Fruit fly (Drosophila melanogaster) whole organism, embryonic: ENCODE results near the gene Nazo.

Source experiments
- Asciz ChIP-seq: fragments of 200-800 bp; sonication (Bioruptor generic); optimal IDR thresholded peaks from 2 replicates; lab custom pipeline; 2017; ENCODE audit warnings: missing biosample characterization, mild to moderate bottlenecking, missing genetic modification characterization, missing genetic modification reagents
- Atf6 ChIP-seq: fragments of 200-800 bp; sonication (Bioruptor generic); IDR thresholded peaks from 2 replicates; pipeline ENCODE4 v1.3.6; 2022; ENCODE audit warnings: missing biosample characterization, missing genetic modification characterization
- Bgb ChIP-seq: fragments of 200-800 bp; sonication (Bioruptor generic); IDR thresholded peaks from 2 replicates; pipeline ENCODE4 v1.3.6; 2022; ENCODE audit warnings: missing biosample characterization, missing genetic modification characterization; ENCODE audit not compliant: partially characterized antibody
- CG10431 ChIP-seq: fragments of 200-800 bp; sonication (Bioruptor generic); optimal IDR thresholded peaks from 3 replicates; lab custom pipeline; 2018; ENCODE audit warnings: missing biosample characterization, mild to moderate bottlenecking, missing genetic modification characterization
- CG10565 ChIP-seq: fragments of 200-800 bp; sonication (Bioruptor generic); optimal IDR thresholded peaks from 3 replicates; lab custom pipeline; 2016; ENCODE audit warnings: missing biosample characterization, mild to moderate bottlenecking, missing genetic modification characterization
- CG13287 ChIP-seq: fragments of 200-800 bp; sonication (Bioruptor generic); IDR thresholded peaks from 2 replicates; pipeline ENCODE4 v1.3.6; 2022; ENCODE audit warnings: missing biosample characterization, missing genetic modification characterization; ENCODE audit not compliant: partially characterized antibody
- CG14860 ChIP-seq: fragments of 200-800 bp; sonication (Bioruptor generic); IDR thresholded peaks from 3 replicates; pipeline ENCODE4 v1.3.6; 2022; ENCODE audit warnings: missing biosample characterization, missing genetic modification characterization; ENCODE audit not compliant: partially characterized antibody
- CG15514 ChIP-seq: fragments of 200-800 bp; sonication (Bioruptor generic); optimal IDR thresholded peaks from 3 replicates; lab custom pipeline; 2017; ENCODE audit warnings: missing biosample characterization, missing genetic modification characterization, mild to moderate bottlenecking, moderate library complexity, missing genetic modification reagents
- CG15601 ChIP-seq: fragments of 200-800 bp; sonication (Bioruptor generic); optimal IDR thresholded peaks from 3 replicates; lab custom pipeline; 2019; ENCODE audit warnings: missing biosample characterization, mild to moderate bottlenecking, missing genetic modification characterization, moderate library complexity
- CG1603 ChIP-seq: fragments of 200-800 bp; sonication (Bioruptor generic); optimal IDR thresholded peaks from 2 replicates; lab custom pipeline; 2019; ENCODE audit warnings: missing biosample characterization, mild to moderate bottlenecking, missing genetic modification characterization, moderate library complexity
- CG3407 ChIP-seq: fragments of 200-800 bp; sonication (Bioruptor generic); optimal IDR thresholded peaks from 2 replicates; lab custom pipeline; 2018; ENCODE audit warnings: missing biosample characterization, mild to moderate bottlenecking, missing genetic modification characterization
- CG5180 ChIP-seq: fragments of 200-800 bp; sonication (Bioruptor generic); optimal IDR thresholded peaks from 3 replicates; lab custom pipeline; 2017; ENCODE audit warnings: missing biosample characterization, missing genetic modification characterization, mild to moderate bottlenecking, moderate library complexity, missing genetic modification reagents
- CG7745 ChIP-seq: fragments of 200-800 bp; sonication (Bioruptor generic); optimal IDR thresholded peaks from 2 replicates; lab custom pipeline; 2018; ENCODE audit warnings: missing biosample characterization, mild to moderate bottlenecking, missing genetic modification characterization, moderate library complexity
- CG8359 ChIP-seq: fragments of 200-800 bp; sonication (Bioruptor generic); optimal IDR thresholded peaks from 2 replicates; lab custom pipeline; 2017; ENCODE audit warnings: missing biosample characterization, mild to moderate bottlenecking, missing genetic modification characterization, borderline replicate concordance
- Dfd ChIP-seq, 2 experiments: fragments of >200 bp; optimal IDR thresholded peaks; 2 replicates each; lab custom pipeline; 2017; ENCODE audit warnings: missing biosample characterization in 2 of 2, missing genetic modification characterization in 2 of 2
- Dip3 ChIP-seq: fragments of 200-800 bp; sonication (Bioruptor generic); optimal IDR thresholded peaks from 3 replicates; lab custom pipeline; 2016; ENCODE audit warnings: missing biosample characterization, missing genetic modification characterization
- Dll ChIP-seq: fragments of 200-800 bp; sonication (Bioruptor generic); IDR thresholded peaks from 4 replicates; pipeline ENCODE4 v1.3.6; 2022; ENCODE audit warnings: missing biosample characterization, missing genetic modification characterization; ENCODE audit not compliant: partially characterized antibody
- Dref ChIP-seq: fragments of 200-800 bp; sonication (Bioruptor generic); IDR thresholded peaks from 2 replicates; pipeline ENCODE4 v1.3.6; 2022; ENCODE audit warnings: missing biosample characterization, missing genetic modification characterization
- Ets65A ChIP-seq: fragments of 200-800 bp; sonication (Bioruptor generic); peaks from one replicate; lab custom pipeline; 2016; ENCODE audit warnings: missing biosample characterization, missing genetic modification characterization
- Ets97D ChIP-seq: fragments of 200-800 bp; sonication (Bioruptor generic); optimal IDR thresholded peaks from 3 replicates; lab custom pipeline; 2016; ENCODE audit warnings: missing biosample characterization, missing genetic modification characterization
- HmgD ChIP-seq: fragments of 200-800 bp; sonication (Bioruptor generic); optimal IDR thresholded peaks from 3 replicates; lab custom pipeline; 2016; ENCODE audit warnings: missing biosample characterization, missing genetic modification characterization
- Mes4 ChIP-seq: fragments of 200-800 bp; sonication (Bioruptor generic); optimal IDR thresholded peaks from 2 replicates; lab custom pipeline; 2016; ENCODE audit warnings: missing biosample characterization, missing genetic modification characterization
- NFAT ChIP-seq: fragments of 200-800 bp; sonication (Bioruptor generic); IDR thresholded peaks from 2 replicates; pipeline ENCODE4 v1.3.6; 2022; ENCODE audit warnings: missing biosample characterization, missing genetic modification characterization
- Scr ChIP-seq: fragments of 200-800 bp; sonication (Bioruptor generic); IDR thresholded peaks from 2 replicates; pipeline ENCODE4 v1.3.6; 2022; ENCODE audit warnings: missing biosample characterization, missing genetic modification characterization; ENCODE audit not compliant: partially characterized antibody
- Sry-β ChIP-seq: fragments of 200-800 bp; sonication (Bioruptor generic); optimal IDR thresholded peaks from 2 replicates; lab custom pipeline; 2018; ENCODE audit warnings: missing biosample characterization, mild to moderate bottlenecking, missing genetic modification characterization, moderate library complexity
- Xrp1 ChIP-seq: fragments of 200-800 bp; sonication (Bioruptor generic); IDR thresholded peaks from 2 replicates; pipeline ENCODE4 v1.3.6; 2022; ENCODE audit warnings: missing biosample characterization, missing genetic modification characterization
- bbx ChIP-seq: fragments of 200-800 bp; sonication (Bioruptor generic); IDR thresholded peaks from 2 replicates; pipeline ENCODE4 v1.3.6; 2022; ENCODE audit warnings: missing biosample characterization, missing genetic modification characterization; ENCODE audit not compliant: partially characterized antibody
- btn ChIP-seq: fragments of 200-800 bp; sonication (Bioruptor generic); optimal IDR thresholded peaks from 2 replicates; lab custom pipeline; 2016; ENCODE audit warnings: missing biosample characterization, missing genetic modification characterization
- cad ChIP-seq: fragments of >200 bp; optimal IDR thresholded peaks from 2 replicates; lab custom pipeline; 2017; ENCODE audit warnings: missing biosample characterization, missing genetic modification characterization
- chn ChIP-seq: fragments of 200-800 bp; sonication (Bioruptor generic); optimal IDR thresholded peaks from 2 replicates; lab custom pipeline; 2016; ENCODE audit warnings: missing biosample characterization, missing genetic modification characterization
- ci ChIP-seq: fragments of 200-800 bp; sonication (Bioruptor generic); IDR thresholded peaks from 3 replicates; pipeline ENCODE4 v1.3.6; 2022; ENCODE audit warnings: missing biosample characterization, missing genetic modification characterization
- crol ChIP-seq: fragments of 200-800 bp; sonication (Bioruptor generic); IDR thresholded peaks from 2 replicates; pipeline ENCODE4 v1.3.6; 2022; ENCODE audit warnings: missing biosample characterization, missing genetic modification characterization
- cwo ChIP-seq: fragments of 200-800 bp; sonication (Bioruptor generic); optimal IDR thresholded peaks from 3 replicates; lab custom pipeline; 2017; ENCODE audit warnings: missing biosample characterization, missing genetic modification characterization, mild to moderate bottlenecking, moderate library complexity, missing genetic modification reagents
- dimm ChIP-seq: fragments of 200-800 bp; sonication (Bioruptor generic); IDR thresholded peaks from 2 replicates; pipeline ENCODE4 v1.3.6; 2022; ENCODE audit warnings: missing biosample characterization, missing genetic modification characterization
- lbe ChIP-seq: fragments of 200-800 bp; sonication (Bioruptor generic); optimal IDR thresholded peaks from 2 replicates; lab custom pipeline; 2016; ENCODE audit warnings: missing biosample characterization, mild to moderate bottlenecking, missing genetic modification characterization
- maf-S ChIP-seq: fragments of 200-800 bp; sonication (Bioruptor generic); optimal IDR thresholded peaks from 2 replicates; lab custom pipeline; 2016; ENCODE audit warnings: missing biosample characterization, missing genetic modification characterization
- odd ChIP-seq: fragments of 200-800 bp; sonication (Bioruptor generic); optimal IDR thresholded peaks from 2 replicates; lab custom pipeline; 2017; ENCODE audit warnings: missing biosample characterization, mild to moderate bottlenecking, missing genetic modification characterization
- sens ChIP-seq: fragments of 200-800 bp; sonication (Bioruptor generic); peaks from one replicate; lab custom pipeline; 2016; ENCODE audit warnings: missing biosample characterization, missing genetic modification characterization
- tgo ChIP-seq: fragments of 200-800 bp; sonication (Bioruptor generic); IDR thresholded peaks from 3 replicates; pipeline ENCODE4 v1.3.6; 2022; ENCODE audit warnings: missing biosample characterization, missing genetic modification characterization
- unc-4 ChIP-seq: fragments of 200-800 bp; sonication (Bioruptor generic); IDR thresholded peaks from 2 replicates; pipeline ENCODE4 v1.3.6; 2022; ENCODE audit warnings: missing biosample characterization, missing genetic modification characterization; ENCODE audit not compliant: partially characterized antibody
- zf30C ChIP-seq: fragments of 200-800 bp; sonication (Bioruptor generic); optimal IDR thresholded peaks from 3 replicates; lab custom pipeline; 2018; ENCODE audit warnings: missing biosample characterization, mild to moderate bottlenecking, missing genetic modification characterization

Nazo gene

DNA sequence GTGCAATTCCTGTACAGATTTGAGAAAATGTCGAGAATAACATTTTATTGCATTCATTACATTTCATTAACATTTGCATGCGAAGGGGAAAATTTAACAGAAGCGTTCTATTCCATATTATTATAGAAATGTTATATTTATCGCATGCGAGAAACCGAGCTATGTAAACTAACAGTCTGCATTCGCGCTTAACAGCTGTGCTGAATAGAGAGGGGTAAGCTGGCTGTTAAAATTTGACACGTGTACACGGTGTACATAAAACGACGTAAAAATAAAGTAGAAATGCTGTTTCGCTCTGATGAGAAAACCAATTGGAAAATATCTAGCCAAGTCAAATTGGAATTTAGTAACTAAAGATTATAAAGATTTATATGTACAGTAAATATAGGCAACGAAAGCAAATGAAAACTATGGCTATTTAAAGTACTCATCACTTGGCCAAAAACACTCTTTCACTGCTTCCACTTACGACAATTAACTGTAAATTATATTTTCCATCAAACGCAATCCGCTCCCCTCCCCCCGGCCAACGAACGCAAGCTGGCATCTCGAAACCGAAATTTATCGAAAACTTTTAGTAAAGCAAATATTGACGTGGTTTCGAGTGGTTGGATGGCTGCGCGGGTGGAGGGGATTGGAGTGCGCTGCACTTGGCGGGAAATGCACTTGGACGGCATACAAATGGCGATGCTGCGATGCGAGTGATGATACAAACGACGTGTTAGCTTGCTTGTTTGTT lies 18.7 kb downstream of the Nazo start (continued):
- no peak for TF ChIP-seq Dfd (GFP tag; optimal IDR thresholded peaks at IDR 0.05; lab: Kevin White, UChicago)
- TF ChIP-seq tgo, result no peak
- TF ChIP-seq NFAT (GFP tag; lab: Robert Waterston, UW), result no peak
- peak; percentile 70 for TF ChIP-seq Bgb (GFP tag; lab: Robert Waterston, UW)
- no peak for TF ChIP-seq cad
- no peak for TF ChIP-seq CG1603 (tag; lab: Kevin White, UChicago)
- TF ChIP-seq dimm, result no peak
- TF ChIP-seq CG7745 (tag; lab: Kevin White, UChicago), result no peak
- TF ChIP-seq Sry-β (GFP tag; lab: Kevin White, UChicago), result peak; percentile 73
- no peak for TF ChIP-seq Dref (GFP tag; lab: Robert Waterston, UW)
- TF ChIP-seq CG5180 (GFP tag; lab: Kevin White, UChicago), result no peak
- TF ChIP-seq Asciz (GFP tag; lab: Kevin White, UChicago), result no peak
- TF ChIP-seq Xrp1 (GFP tag; lab: Robert Waterston, UW), result no peak
- peak; percentile 55 for TF ChIP-seq cwo (GFP tag; lab: Kevin White, UChicago)
- TF ChIP-seq crol (GFP tag; lab: Robert Waterston, UW), result peak; percentile 91
- peak; percentile 3 for TF ChIP-seq CG3407 (GFP tag; lab: Kevin White, UChicago)
- TF ChIP-seq CG8359, result no peak
- peak; percentile 16; the same call in 1 of the 3 replicates for TF ChIP-seq CG14860
- peak; percentile 25; the same call in 1 of the 4 replicates for TF ChIP-seq Dll (GFP tag; lab: Robert Waterston, UW)
- TF ChIP-seq bbx (GFP tag; lab: Robert Waterston, UW), result peak; percentile 62; the same call in 1 of the 2 replicates
- TF ChIP-seq CG10565 (GFP tag; lab: Kevin White, UChicago), result no peak
- no peak for TF ChIP-seq odd
- peak; percentile 19 for TF ChIP-seq Scr (GFP tag; lab: Robert Waterston, UW)
- TF ChIP-seq lbe (GFP tag; lab: Kevin White, UChicago), result peak; percentile 57
- TF ChIP-seq CG15601 (tag; lab: Kevin White, UChicago), result peak; percentile 5
- TF ChIP-seq HmgD (GFP tag; lab: Kevin White, UChicago), result no peak
- TF ChIP-seq CG15514 (GFP tag; lab: Kevin White, UChicago), result no peak
- TF ChIP-seq Atf6 (GFP tag; lab: Robert Waterston, UW), result 0 out of 2 replicates have a peak, but pooled peaks have one; percentile 17
- no peak for TF ChIP-seq Ets97D
- TF ChIP-seq Mes4 (GFP tag; lab: Kevin White, UChicago), result no peak
- peak; percentile 23; the same call in 1 of the 2 replicates for TF ChIP-seq CG13287 (GFP tag; lab: Robert Waterston, UW)
- TF ChIP-seq maf-S (GFP tag; lab: Kevin White, UChicago), result no peak
- TF ChIP-seq ci (GFP tag; lab: Robert Waterston, UW), result 0 out of 3 replicates have a peak, but pooled peaks have one; percentile 20
- TF ChIP-seq unc-4 (GFP tag; lab: Robert Waterston, UW), result peak; percentile 15; the same call in 1 of the 2 replicates
- peak; percentile 50 for TF ChIP-seq sens (GFP tag; lab: Kevin White, UChicago)

DNA sequence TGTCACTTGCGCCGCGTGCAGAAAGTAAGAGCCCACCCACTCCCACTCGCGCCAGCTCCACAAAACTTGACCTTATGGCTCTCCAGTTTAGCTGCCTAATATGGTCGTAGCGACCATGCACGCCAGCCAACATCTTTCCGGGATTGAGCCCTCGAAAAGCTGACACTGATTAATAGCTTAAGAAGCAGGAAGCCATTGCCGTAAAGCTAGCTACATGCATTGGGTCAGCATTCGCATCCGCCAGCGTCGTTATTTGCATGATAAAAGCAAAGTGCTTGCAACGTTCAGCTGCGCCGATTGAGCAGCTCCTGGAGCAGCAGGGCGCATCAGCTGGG lies 19.2 kb downstream of the Nazo start:
- TF ChIP-seq Dip3 (GFP tag; lab: Kevin White, UChicago) (no peak), btn (GFP tag; lab: Kevin White, UChicago) (no peak), CG10431 (GFP tag; lab: Kevin White, UChicago) (no peak), Ets65A (GFP tag; lab: Kevin White, UChicago) (peak; percentile 90), chn (GFP tag; lab: Kevin White, UChicago) (no peak), zf30C (GFP tag; lab: Kevin White, UChicago) (no peak)
